Worm (Caenorhabditis elegans) whole organism, young adult: ENCODE data around the gene pes-10.

ENCODE experiments used
- C17E4.6 ChIP-seq: fragments of 200-800 bp; sonication (Bioruptor generic); IDR thresholded peaks from 2 replicates; pipeline ENCODE4 v1.3.6; 2022; ENCODE audit warnings: missing genetic modification reagents, missing genetic modification characterization, missing compliant biosample characterization
- ama-1 ChIP-seq, 3 experiments: fragments of 150-350 bp in 1 of 3; sonication (generic microtip) in 2 of 3; optimal IDR thresholded peaks; 2 replicates each; lab custom pipeline; 2014 to 2018; ENCODE audit warnings: missing biosample characterization in 2 of 3, missing genetic modification characterization in 2 of 3, missing genetic modification reagents in 2 of 3
- madf-8 ChIP-seq: fragments of 200-800 bp; sonication (Bioruptor generic); conservative IDR thresholded peaks from 2 replicates; pipeline ENCODE4 v1.3.6; 2022; ENCODE audit warnings: missing genetic modification reagents, missing genetic modification characterization, missing compliant biosample characterization
- mxl-1 ChIP-seq: sonication (generic microtip); optimal IDR thresholded peaks from 2 replicates; lab custom pipeline; 2016; ENCODE audit warnings: missing genetic modification characterization, missing compliant biosample characterization
- nfya-2 ChIP-seq: fragments of 200-800 bp; sonication (Bioruptor generic); IDR thresholded peaks from 2 replicates; pipeline ENCODE4 v1.3.6; 2022; ENCODE audit warnings: missing genetic modification reagents, missing genetic modification characterization, missing compliant biosample characterization
- snpc-4 ChIP-seq, 5 experiments: fragments of 150-350 bp in 1 of 5; sonication (generic microtip) in 4 of 5; optimal IDR thresholded peaks; 2 replicates each; lab custom pipeline; 2014 to 2018; ENCODE audit warnings: missing genetic modification characterization in 5 of 5, missing biosample characterization in 3 of 5, antibody characterized with exemption in 2 of 5, mild to moderate bottlenecking in 2 of 5, missing compliant biosample characterization in 2 of 5, missing genotype in 2 of 5, moderate library complexity in 2 of 5, missing genetic modification reagents in 1 of 5
- unc-62 ChIP-seq: fragments of 150-350 bp; optimal IDR thresholded peaks from 2 replicates; lab custom pipeline; 2014; ENCODE audit warnings: missing biosample characterization, missing genetic modification reagents, missing genetic modification characterization

- no peak for TF ChIP-seq madf-8 (GFP tag; lab: Robert Waterston, UW)
- TF ChIP-seq ama-1 (optimal IDR thresholded peaks at IDR 0.05; lab: Kevin White, UChicago) = no peak
- TF ChIP-seq ama-1 (GFP tag; optimal IDR thresholded peaks at IDR 0.05; lab: Kevin White, UChicago) = no peak
- TF ChIP-seq unc-62 = no peak
- TF ChIP-seq C17E4.6 (GFP tag; lab: Robert Waterston, UW) = no peak
- no peak for TF ChIP-seq snpc-4 (GFP tag; optimal IDR thresholded peaks at IDR 0.05; lab: Kevin White, UChicago)
- no peak for TF ChIP-seq snpc-4 (tag; optimal IDR thresholded peaks at IDR 0.05; lab: Kevin White, UChicago)
- TF ChIP-seq nfya-2 (GFP tag; lab: Robert Waterston, UW) = no peak
- no peak for TF ChIP-seq mxl-1 (tag; lab: Kevin White, UChicago)
These were observed 49.7 kb upstream of the pes-10 start for ce11 chrII:12897361-12897760.
